Worm (Caenorhabditis elegans) whole organism, mixed stage, embryonic: Measurements from ENCODE around the gene T19D7.7.

Experiments used
- blmp-1 ChIP-seq: fragments of 150-350 bp; optimal IDR thresholded peaks from 2 replicates; lab custom pipeline; 2014; ENCODE audit warnings: missing biosample characterization, missing genetic modification characterization
- ceh-39 ChIP-seq: fragments of 150-350 bp; optimal IDR thresholded peaks from 2 replicates; lab custom pipeline; 2014; ENCODE audit warnings: missing biosample characterization, missing genetic modification characterization
- ceh-43 ChIP-seq: fragments of 200-800 bp; sonication (Bioruptor generic); optimal IDR thresholded peaks from 2 replicates; lab custom pipeline; 2018; ENCODE audit warnings: mild to moderate bottlenecking, missing genetic modification characterization, moderate library complexity, missing compliant biosample characterization
- ceh-83 ChIP-seq: fragments of 200-800 bp; sonication (Bioruptor generic); optimal IDR thresholded peaks from 2 replicates; lab custom pipeline; 2018; ENCODE audit warnings: mild to moderate bottlenecking, missing genetic modification characterization, missing compliant biosample characterization
- cnd-1 ChIP-seq: fragments of 200-800 bp; sonication (Bioruptor generic); optimal IDR thresholded peaks from 2 replicates; lab custom pipeline; 2018; ENCODE audit warnings: mild to moderate bottlenecking, missing genetic modification characterization, missing compliant biosample characterization
- elt-1 ChIP-seq: sonication (generic microtip); optimal IDR thresholded peaks from 2 replicates; lab custom pipeline; 2017; ENCODE audit warnings: missing genetic modification characterization, mild to moderate bottlenecking, missing compliant biosample characterization, antibody characterized with exemption, moderate library complexity, borderline replicate concordance; ENCODE audit not compliant: insufficient read depth
- flh-1 ChIP-seq: fragments of 200-800 bp; sonication (Bioruptor generic); optimal IDR thresholded peaks from 2 replicates; lab custom pipeline; 2018; ENCODE audit warnings: mild to moderate bottlenecking, missing genetic modification characterization, moderate library complexity, missing compliant biosample characterization
- ham-2 ChIP-seq: fragments of 200-800 bp; sonication (Bioruptor generic); optimal IDR thresholded peaks from 2 replicates; lab custom pipeline; 2018; ENCODE audit warnings: mild to moderate bottlenecking, missing genetic modification characterization, missing compliant biosample characterization
- hlh-1 ChIP-seq: fragments of 150-350 bp; optimal IDR thresholded peaks from 2 replicates; lab custom pipeline; 2014; ENCODE audit warnings: missing biosample characterization, missing genetic modification reagents, missing genetic modification characterization
- lin-32 ChIP-seq: fragments of 200-800 bp; sonication (Bioruptor generic); optimal IDR thresholded peaks from 2 replicates; lab custom pipeline; 2018; ENCODE audit warnings: mild to moderate bottlenecking, missing genetic modification characterization, missing compliant biosample characterization
- mep-1 ChIP-seq: fragments of 150-350 bp; optimal IDR thresholded peaks from 2 replicates; lab custom pipeline; 2017; ENCODE audit warnings: missing biosample characterization, missing genetic modification reagents, missing genetic modification characterization, inconsistent platforms
- mls-2 ChIP-seq: sonication (generic microtip); optimal IDR thresholded peaks from 2 replicates; lab custom pipeline; 2016; ENCODE audit warnings: mild to moderate bottlenecking, missing genetic modification characterization, moderate library complexity, missing compliant biosample characterization
- nhr-237 ChIP-seq: fragments of 150-350 bp; optimal IDR thresholded peaks from 2 replicates; lab custom pipeline; 2014; ENCODE audit warnings: missing biosample characterization, missing genetic modification characterization
- nhr-28 ChIP-seq: fragments of 150-350 bp; optimal IDR thresholded peaks from 2 replicates; lab custom pipeline; 2014; ENCODE audit warnings: missing biosample characterization, missing genetic modification characterization
- pha-4 ChIP-seq: fragments of 150-350 bp; optimal IDR thresholded peaks from 2 replicates; lab custom pipeline; 2018; ENCODE audit warnings: missing biosample characterization, missing genetic modification reagents, missing genetic modification characterization
- sem-2 ChIP-seq: fragments of 200-800 bp; sonication (Bioruptor generic); optimal IDR thresholded peaks from 2 replicates; lab custom pipeline; 2018; ENCODE audit warnings: mild to moderate bottlenecking, missing genetic modification characterization, missing compliant biosample characterization
- snpc-4 ChIP-seq: fragments of 150-350 bp; optimal IDR thresholded peaks from 2 replicates; lab custom pipeline; 2014; ENCODE audit warnings: missing biosample characterization, missing genetic modification characterization
- tbx-8 ChIP-seq: fragments of 200-800 bp; sonication (Bioruptor generic); optimal IDR thresholded peaks from 2 replicates; lab custom pipeline; 2018; ENCODE audit warnings: mild to moderate bottlenecking, missing genetic modification characterization, moderate library complexity, missing compliant biosample characterization
- unc-39 ChIP-seq: fragments of 150-350 bp; optimal IDR thresholded peaks from 2 replicates; lab custom pipeline; 2014; ENCODE audit warnings: missing biosample characterization, missing genetic modification characterization
- unc-62 ChIP-seq: fragments of 150-350 bp; optimal IDR thresholded peaks from 2 replicates; lab custom pipeline; 2014; ENCODE audit warnings: missing biosample characterization, missing genetic modification reagents, missing genetic modification characterization
- ztf-11 ChIP-seq: fragments of 150-350 bp; optimal IDR thresholded peaks from 2 replicates; lab custom pipeline; 2014; ENCODE audit warnings: missing biosample characterization, missing genetic modification characterization

T19D7.7 gene

DNA sequence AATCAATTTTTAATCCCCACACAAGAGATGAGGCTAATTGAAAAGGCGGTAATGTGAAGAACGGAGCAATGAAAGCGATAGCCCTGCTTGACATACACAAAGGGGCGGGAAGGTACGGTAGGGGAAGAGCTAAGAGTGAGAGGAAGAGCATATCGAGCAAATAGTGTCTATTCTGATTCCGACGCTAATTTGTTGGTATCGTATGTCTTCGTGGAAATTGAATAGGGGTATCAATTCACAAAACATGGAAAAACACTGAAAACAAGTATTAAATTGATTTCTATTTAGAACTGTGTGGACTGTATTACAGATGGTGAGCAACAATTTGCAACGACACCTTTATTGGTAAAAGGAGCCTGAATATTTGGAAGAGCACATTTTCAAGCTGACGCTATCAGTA is 43.9 kb downstream of the T19D7.7 start, which contains the start of gene pha-2:
pha-2 (minus strand) TSS at position 101 of the 400 bp plus-strand sequence.
- TF ChIP-seq ceh-83 (GFP tag; lab: Kevin White, UChicago), result no peak
- no peak for TF ChIP-seq mep-1 (tag; lab: Kevin White, UChicago)
- no peak for TF ChIP-seq snpc-4 (tag; lab: Kevin White, UChicago)
- TF ChIP-seq unc-62 (GFP tag; lab: Kevin White, UChicago), result no peak
- TF ChIP-seq elt-1 (tag; lab: Kevin White, UChicago), result no peak
- no peak for TF ChIP-seq ham-2
- TF ChIP-seq flh-1 (GFP tag; lab: Kevin White, UChicago), result no peak
- TF ChIP-seq tbx-8, result no peak
- TF ChIP-seq sem-2 (GFP tag; lab: Kevin White, UChicago), result no peak
- TF ChIP-seq nhr-28 (tag; lab: Kevin White, UChicago), result no peak
- TF ChIP-seq hlh-1, result no peak
- TF ChIP-seq mls-2 (tag; lab: Kevin White, UChicago), result no peak
- no peak for TF ChIP-seq nhr-237
- TF ChIP-seq pha-4, result no peak
- no peak for TF ChIP-seq cnd-1 (tag; lab: Kevin White, UChicago)
- TF ChIP-seq lin-32 (GFP tag; lab: Kevin White, UChicago), result no peak
- TF ChIP-seq ztf-11, result no peak
- TF ChIP-seq unc-39 (tag; lab: Kevin White, UChicago), result no peak
- no peak for TF ChIP-seq blmp-1 (tag; lab: Kevin White, UChicago)

DNA sequence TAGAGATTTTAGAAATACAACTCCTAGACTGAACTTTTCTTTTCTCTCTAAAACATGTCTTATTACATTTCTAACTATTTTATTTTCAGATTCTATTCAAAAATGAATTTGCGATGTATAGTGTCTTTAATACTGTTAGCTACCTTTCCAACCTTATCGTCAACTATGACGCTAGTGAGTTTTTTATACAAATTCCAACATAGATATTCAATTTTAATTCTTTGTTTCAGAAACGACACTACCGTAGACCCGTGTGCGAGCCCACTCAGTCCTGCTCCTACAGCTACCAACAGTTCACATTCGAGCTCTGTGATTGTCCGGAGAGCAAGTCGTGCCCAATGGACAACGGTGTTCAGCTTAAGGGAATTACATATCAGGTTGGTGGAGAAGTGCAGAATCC is 51.7 kb downstream of the T19D7.7 start, which contains the start of gene M6.4:
M6.4 (plus strand) TSS at position 55 of the 400 bp plus-strand sequence.
- TF ChIP-seq ceh-43 (GFP tag; lab: Kevin White, UChicago) (no peak), ceh-39 (tag; lab: Kevin White, UChicago) (no peak)
